Worm (Caenorhabditis elegans) whole organism, early embryonic: ENCODE measurements around the gene umps-1.

Experiments used
- B0310.2 ChIP-seq: sonication (generic microtip); optimal IDR thresholded peaks from 2 replicates; lab custom pipeline; 2016; ENCODE audit warnings: mild to moderate bottlenecking, missing genetic modification characterization, missing compliant biosample characterization
- F13C5.2 ChIP-seq: sonication (generic microtip); optimal IDR thresholded peaks from 2 replicates; lab custom pipeline; 2017; ENCODE audit warnings: mild to moderate bottlenecking, missing genetic modification characterization, inconsistent platforms, missing compliant biosample characterization
- aly-1 ChIP-seq: sonication (generic microtip); optimal IDR thresholded peaks from 2 replicates; lab custom pipeline; 2016; ENCODE audit warnings: missing genetic modification characterization, missing compliant biosample characterization
- ama-1 ChIP-seq: fragments of 150-350 bp; optimal IDR thresholded peaks from 2 replicates; lab custom pipeline; 2014
- ceh-13 ChIP-seq: fragments of 200-800 bp; sonication (Bioruptor generic); optimal IDR thresholded peaks from 2 replicates; lab custom pipeline; 2018; ENCODE audit warnings: mild to moderate bottlenecking, missing genetic modification characterization, missing compliant biosample characterization
- ceh-36 ChIP-seq: sonication (generic microtip); optimal IDR thresholded peaks from 2 replicates; lab custom pipeline; 2016; ENCODE audit warnings: missing genetic modification characterization, inconsistent platforms, missing compliant biosample characterization
- ets-7 ChIP-seq: sonication (generic microtip); optimal IDR thresholded peaks from 2 replicates; lab custom pipeline; 2016; ENCODE audit warnings: missing genotype, missing genetic modification characterization, missing compliant biosample characterization
- flt-1 ChIP-seq: fragments of 200-800 bp; sonication (Bioruptor generic); IDR thresholded peaks from 2 replicates; pipeline ENCODE4 v1.3.6; 2022; ENCODE audit warnings: missing genetic modification characterization, missing compliant biosample characterization
- hmbx-1 ChIP-seq: sonication (generic microtip); optimal IDR thresholded peaks from 2 replicates; lab custom pipeline; 2016; ENCODE audit warnings: mild to moderate bottlenecking, missing genetic modification characterization, missing compliant biosample characterization
- hmg-4 ChIP-seq: fragments of 200-800 bp; sonication (Bioruptor generic); optimal IDR thresholded peaks from 2 replicates; lab custom pipeline; 2018; ENCODE audit warnings: mild to moderate bottlenecking, missing genetic modification characterization, missing compliant biosample characterization
- hnd-1 ChIP-seq: sonication (generic microtip); optimal IDR thresholded peaks from 2 replicates; lab custom pipeline; 2016; ENCODE audit warnings: missing genetic modification characterization, missing compliant biosample characterization
- pes-1 ChIP-seq: fragments of 200-800 bp; sonication (Bioruptor generic); IDR thresholded peaks from 2 replicates; pipeline ENCODE4 v1.3.6; 2022; ENCODE audit warnings: missing genetic modification reagents, missing genetic modification characterization, missing compliant biosample characterization
- scrt-1 ChIP-seq: fragments of 200-800 bp; sonication (Bioruptor generic); IDR thresholded peaks from 2 replicates; pipeline ENCODE4 v1.3.6; 2022; ENCODE audit warnings: missing genetic modification characterization, missing compliant biosample characterization
- sea-1 ChIP-seq: fragments of 200-800 bp; sonication (Bioruptor generic); conservative IDR thresholded peaks from 2 replicates; pipeline ENCODE4 v1.3.6; 2022; ENCODE audit warnings: missing genetic modification characterization, missing compliant biosample characterization
- tbx-11 ChIP-seq: fragments of 200-800 bp; sonication (Bioruptor generic); IDR thresholded peaks from 2 replicates; pipeline ENCODE4 v1.3.6; 2022; ENCODE audit warnings: missing genetic modification characterization, missing compliant biosample characterization
- tbx-37 ChIP-seq: fragments of 200-800 bp; sonication (Bioruptor generic); conservative IDR thresholded peaks from 2 replicates; pipeline ENCODE4 v1.3.6; 2022; ENCODE audit warnings: missing genetic modification reagents, missing genetic modification characterization, missing compliant biosample characterization
- tra-4 ChIP-seq: sonication (generic microtip); optimal IDR thresholded peaks from 2 replicates; lab custom pipeline; 2017; ENCODE audit warnings: missing genetic modification characterization, missing compliant biosample characterization

Gene umps-1

DNA sequence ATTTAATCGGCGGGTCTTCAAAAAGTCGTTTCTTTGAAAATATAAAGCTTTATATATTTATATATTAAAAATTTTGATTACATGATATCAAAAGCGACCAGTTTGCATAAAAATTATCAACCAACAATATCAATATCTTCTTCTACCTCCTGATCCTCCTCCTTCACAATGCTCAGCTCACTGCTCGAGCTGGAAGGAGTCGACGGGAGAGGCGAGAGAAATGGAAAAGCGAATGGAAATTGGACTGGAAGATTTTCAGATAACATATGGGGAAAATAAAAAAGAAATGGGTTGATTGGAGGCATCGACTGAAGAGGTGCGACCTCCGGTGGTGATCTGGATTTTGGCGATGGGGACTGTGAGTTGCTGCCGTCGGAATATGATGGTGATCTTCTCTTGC is 17.5 kb downstream of the umps-1 start:
- TF ChIP-seq ceh-13 (GFP tag; lab: Kevin White, UChicago) (no peak), hmbx-1 (no peak), ama-1 (no peak), scrt-1 (GFP tag; lab: Robert Waterston, UW) (no peak), B0310.2 (tag; lab: Kevin White, UChicago) (no peak), hmg-4 (GFP tag; lab: Kevin White, UChicago) (no peak), pes-1 (GFP tag; lab: Robert Waterston, UW) (no peak), aly-1 (no peak), ceh-36 (tag; lab: Kevin White, UChicago) (no peak), tbx-11 (no peak), sea-1 (GFP tag; lab: Robert Waterston, UW) (no peak), hnd-1 (tag; lab: Kevin White, UChicago) (no peak), flt-1 (GFP tag; lab: Robert Waterston, UW) (no peak)

ce11 chrIII:10338992-10339852 is 18.2 kb downstream of the umps-1 start:
- TF ChIP-seq aly-1 (no peak), ama-1 (no peak), ceh-36 (tag; lab: Kevin White, UChicago) (no peak), hnd-1 (tag; lab: Kevin White, UChicago) (no peak), ets-7 (no peak), scrt-1 (GFP tag; lab: Robert Waterston, UW) (no peak)

DNA sequence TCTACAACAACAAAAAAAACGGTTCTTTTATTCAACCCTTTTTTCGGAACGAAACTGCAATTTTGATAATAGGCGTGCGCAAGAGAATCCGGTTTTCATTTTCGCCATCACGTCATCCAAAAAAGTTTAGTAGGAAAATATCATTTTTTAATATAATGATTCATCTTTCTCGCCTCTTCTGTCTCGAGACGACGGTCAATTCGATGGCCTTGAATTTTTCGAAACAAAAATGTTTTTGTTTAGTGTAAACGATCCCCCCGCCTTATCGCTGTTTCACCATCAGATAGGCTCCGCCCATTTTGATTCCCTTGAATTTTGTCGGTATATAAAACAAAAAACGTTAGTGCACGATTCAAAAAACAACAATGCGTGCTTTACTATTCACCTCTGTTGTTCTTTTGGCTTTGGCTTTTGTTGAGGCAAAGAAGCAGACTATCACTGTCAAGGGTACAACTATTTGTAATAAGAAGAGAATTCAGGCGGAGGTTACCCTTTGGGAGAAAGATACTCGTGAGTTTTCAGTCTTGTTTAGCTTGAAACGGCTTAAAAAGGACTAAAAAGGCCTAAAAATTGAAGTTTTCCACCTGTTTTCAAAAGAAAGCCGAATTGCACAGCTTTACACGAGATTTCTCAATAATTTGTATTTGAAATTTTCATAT is 19.8 kb downstream of the umps-1 start, which contains the start of gene ttr-15:
TSS of gene ttr-15 (plus strand) at position 340 of the 659 bp plus-strand sequence.
- no peak for TF ChIP-seq sea-1 (GFP tag; lab: Robert Waterston, UW)
- TF ChIP-seq pes-1 (GFP tag; lab: Robert Waterston, UW) = no peak
- TF ChIP-seq scrt-1 (GFP tag; lab: Robert Waterston, UW) = no peak
- no peak for TF ChIP-seq hnd-1 (tag; lab: Kevin White, UChicago)

- TF ChIP-seq hnd-1 (tag; lab: Kevin White, UChicago) = no peak
Observed at ce11 chrIII:10336109-10336508, 21.3 kb downstream of the umps-1 start.

- no peak for TF ChIP-seq F13C5.2 (tag; lab: Kevin White, UChicago)
Observed at ce11 chrIII:10335086-10335485, 22.4 kb downstream of the umps-1 start, which contains the start of gene ced-9. Gene ced-9 (plus strand): TSS chrIII:10335172.

DNA sequence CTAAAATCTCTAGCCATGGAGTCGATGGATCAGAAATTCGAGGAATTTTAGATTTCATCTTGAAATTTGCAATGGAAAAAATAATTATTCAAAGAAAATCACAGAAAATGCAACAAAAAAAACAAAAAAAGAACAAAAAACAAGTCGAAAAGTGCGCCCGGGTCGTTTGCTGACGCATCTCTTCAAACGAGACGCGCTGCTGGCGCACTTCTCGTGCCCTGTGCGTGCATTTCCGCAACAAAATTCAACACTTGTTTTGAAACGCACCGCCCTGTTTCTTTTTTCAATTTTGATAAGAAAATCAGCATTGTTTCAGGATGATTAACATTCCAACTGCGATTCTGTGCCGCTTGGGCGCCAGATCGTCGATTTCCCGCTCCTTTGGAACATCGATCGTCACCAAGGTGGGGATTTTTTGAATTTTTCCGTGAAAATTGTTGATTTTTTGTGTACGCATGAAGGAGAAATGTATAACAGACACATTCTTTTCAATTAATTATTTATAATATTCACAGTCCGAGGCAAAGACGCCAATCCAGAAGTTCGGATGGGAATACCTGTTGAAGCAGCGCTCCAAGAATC is 23.4 kb downstream of the umps-1 start, which contains the start of the genes jmjd-4 and mev-1:
TSS of gene jmjd-4 (minus strand) at position 58 of the 582 bp plus-strand sequence.
TSS of gene mev-1 (plus strand) at position 317 of the 582 bp plus-strand sequence.
- TF ChIP-seq ets-7 (no peak), B0310.2 (tag; lab: Kevin White, UChicago) (no peak), hmbx-1 (no peak), ceh-13 (GFP tag; lab: Kevin White, UChicago) (no peak), aly-1 (no peak), ama-1 (no peak), pes-1 (GFP tag; lab: Robert Waterston, UW) (no peak), hnd-1 (tag; lab: Kevin White, UChicago) (no peak), F13C5.2 (tag; lab: Kevin White, UChicago) (peak; percentile 73), tbx-11 (0 out of 2 replicates have a peak, but pooled peaks have one; percentile 40), tra-4 (tag; lab: Kevin White, UChicago) (no peak), scrt-1 (GFP tag; lab: Robert Waterston, UW) (no peak), hmg-4 (GFP tag; lab: Kevin White, UChicago) (no peak), ceh-36 (tag; lab: Kevin White, UChicago) (peak; percentile 23), sea-1 (GFP tag; lab: Robert Waterston, UW) (no peak), tbx-37 (GFP tag; lab: Robert Waterston, UW) (no peak), flt-1 (GFP tag; lab: Robert Waterston, UW) (peak; percentile 51; the same call in 1 of the 2 replicates)

ce11 chrIII:10332560-10332959 is 24.9 kb downstream of the umps-1 start, which contains the start of gene T07C4.12:
Gene T07C4.12 (minus strand): TSS chrIII:10332660.
- no peak for TF ChIP-seq ceh-13 (GFP tag; lab: Kevin White, UChicago)
- no peak for TF ChIP-seq tbx-37 (GFP tag; lab: Robert Waterston, UW)
- no peak for TF ChIP-seq ama-1
- no peak for TF ChIP-seq sea-1 (GFP tag; lab: Robert Waterston, UW)
- TF ChIP-seq B0310.2 (tag; lab: Kevin White, UChicago) = no peak
- no peak for TF ChIP-seq flt-1 (GFP tag; lab: Robert Waterston, UW)
- no peak for TF ChIP-seq hmbx-1
- no peak for TF ChIP-seq tra-4 (tag; lab: Kevin White, UChicago)
- TF ChIP-seq ceh-36 (tag; lab: Kevin White, UChicago) = no peak
- no peak for TF ChIP-seq tbx-11
- TF ChIP-seq F13C5.2 (tag; lab: Kevin White, UChicago) = no peak
- no peak for TF ChIP-seq pes-1 (GFP tag; lab: Robert Waterston, UW)
- no peak for TF ChIP-seq ets-7
- no peak for TF ChIP-seq scrt-1 (GFP tag; lab: Robert Waterston, UW)
- TF ChIP-seq hnd-1 (tag; lab: Kevin White, UChicago) = no peak
- no peak for TF ChIP-seq aly-1
- no peak for TF ChIP-seq hmg-4 (GFP tag; lab: Kevin White, UChicago)
